Worm (Caenorhabditis elegans): ENCODE results near the gene F46H5.4.

ce11 chrX:7220209-7220608 lies 34.2 kb downstream of the F46H5.4 start:
- TF ChIP-seq pha-4 (tag; optimal IDR thresholded peaks at IDR 0.05) (no peak), ceh-30 (tag; optimal IDR thresholded peaks at IDR 0.05) (no peak), pag-3 (tag; optimal IDR thresholded peaks at IDR 0.05; ENCODE audit: borderline replicate concordance) (no peak), fkh-10 (GFP tag; optimal IDR thresholded peaks at IDR 0.05) (no peak), dve-1 (tag; optimal IDR thresholded peaks at IDR 0.05) (no peak), pqm-1 (tag; optimal IDR thresholded peaks at IDR 0.05) (no peak), elt-2 (tag; optimal IDR thresholded peaks at IDR 0.05) (no peak), ceh-31 (tag; optimal IDR thresholded peaks at IDR 0.05) (no peak), nhr-11 (tag; optimal IDR thresholded peaks at IDR 0.05) (no peak), sdc-2 (tag; optimal IDR thresholded peaks at IDR 0.05) (no peak), ceh-22 (tag; optimal IDR thresholded peaks at IDR 0.05) (no peak), unc-86 (tag; optimal IDR thresholded peaks at IDR 0.05) (no peak), ets-4 (tag; optimal IDR thresholded peaks at IDR 0.05) (no peak), lim-6 (tag; optimal IDR thresholded peaks at IDR 0.05) (no peak)

All from whole organism, late embryonic.